Fruit fly (Drosophila melanogaster) whole organism, embryonic: ENCODE data around the gene CG43755.

Source experiments
- BEAF-32 ChIP-seq: fragments of 200-800 bp; sonication (Bioruptor generic); optimal IDR thresholded peaks from 3 replicates; lab custom pipeline; 2017; ENCODE audit warnings: missing biosample characterization, missing genetic modification characterization, mild to moderate bottlenecking, moderate library complexity, missing genetic modification reagents
- CG10431 ChIP-seq: fragments of 200-800 bp; sonication (Bioruptor generic); optimal IDR thresholded peaks from 3 replicates; lab custom pipeline; 2018; ENCODE audit warnings: missing biosample characterization, mild to moderate bottlenecking, missing genetic modification characterization
- CG11085 ChIP-seq: fragments of 200-800 bp; sonication (Bioruptor generic); IDR thresholded peaks from 2 replicates; pipeline ENCODE4 v1.3.6; 2022; ENCODE audit warnings: missing biosample characterization, missing genetic modification characterization
- CG11093 ChIP-seq: fragments of 200-800 bp; sonication (Bioruptor generic); IDR thresholded peaks from 3 replicates; pipeline ENCODE4 v1.3.6; 2022; ENCODE audit warnings: missing biosample characterization, missing genetic modification characterization
- CG12659 ChIP-seq: fragments of 200-800 bp; sonication (Bioruptor generic); optimal IDR thresholded peaks from 3 replicates; lab custom pipeline; 2017; ENCODE audit warnings: mild to moderate bottlenecking, missing biosample characterization, missing genetic modification reagents, missing genetic modification characterization
- CG12769 ChIP-seq: fragments of 200-800 bp; sonication (Bioruptor generic); optimal IDR thresholded peaks from 2 replicates; lab custom pipeline; 2019; ENCODE audit warnings: missing biosample characterization, mild to moderate bottlenecking, missing genetic modification characterization, moderate library complexity
- CG16813 ChIP-seq: fragments of 200-800 bp; sonication (Bioruptor generic); IDR thresholded peaks from 3 replicates; pipeline ENCODE4 v1.3.6; 2022; ENCODE audit warnings: missing biosample characterization, missing genetic modification characterization; ENCODE audit not compliant: partially characterized antibody
- CG18764 ChIP-seq: fragments of 200-800 bp; sonication (Bioruptor generic); optimal IDR thresholded peaks from 3 replicates; lab custom pipeline; 2016; ENCODE audit warnings: missing biosample characterization, missing genetic modification characterization
- CG2199 ChIP-seq: fragments of 200-800 bp; sonication (Bioruptor generic); IDR thresholded peaks from 3 replicates; pipeline ENCODE4 v1.3.6; 2022; ENCODE audit warnings: missing biosample characterization, missing genetic modification characterization
- CG2889 ChIP-seq: fragments of 200-800 bp; sonication (Bioruptor generic); IDR thresholded peaks from 3 replicates; pipeline ENCODE4 v1.3.6; 2022; ENCODE audit warnings: missing biosample characterization, missing genetic modification characterization
- CG32532 ChIP-seq: fragments of 200-800 bp; sonication (Bioruptor generic); IDR thresholded peaks from 2 replicates; pipeline ENCODE4 v1.3.6; 2022; ENCODE audit warnings: missing biosample characterization, missing genetic modification characterization
- CG3281 ChIP-seq: fragments of 200-800 bp; sonication (Bioruptor generic); optimal IDR thresholded peaks from 3 replicates; lab custom pipeline; 2017; ENCODE audit warnings: missing biosample characterization, mild to moderate bottlenecking, missing genetic modification characterization
- CG34422 ChIP-seq: fragments of 200-800 bp; sonication (Bioruptor generic); IDR thresholded peaks from 3 replicates; pipeline ENCODE4 v1.3.6; 2022; ENCODE audit warnings: missing biosample characterization, missing genetic modification characterization
- CG42726 ChIP-seq: fragments of 200-800 bp; sonication (Bioruptor generic); IDR thresholded peaks from 2 replicates; pipeline ENCODE4 v1.3.6; 2022; ENCODE audit warnings: missing biosample characterization, missing genetic modification characterization; ENCODE audit not compliant: partially characterized antibody
- CG43689 ChIP-seq: fragments of 200-800 bp; sonication (Bioruptor generic); IDR thresholded peaks from 2 replicates; pipeline ENCODE4 v1.3.6; 2022; ENCODE audit warnings: missing biosample characterization, missing genetic modification characterization
- CG8359 ChIP-seq: fragments of 200-800 bp; sonication (Bioruptor generic); optimal IDR thresholded peaks from 2 replicates; lab custom pipeline; 2017; ENCODE audit warnings: missing biosample characterization, mild to moderate bottlenecking, missing genetic modification characterization, borderline replicate concordance
- CG8388 ChIP-seq: fragments of 200-800 bp; sonication (Bioruptor generic); optimal IDR thresholded peaks from 2 replicates; lab custom pipeline; 2019; ENCODE audit warnings: missing biosample characterization, mild to moderate bottlenecking, missing genetic modification characterization, moderate library complexity
- Camta ChIP-seq: fragments of 200-800 bp; sonication (Bioruptor generic); optimal IDR thresholded peaks from 2 replicates; lab custom pipeline; 2016; ENCODE audit warnings: missing biosample characterization, missing genetic modification characterization
- D19B ChIP-seq: fragments of 200-800 bp; sonication (Bioruptor generic); optimal IDR thresholded peaks from 2 replicates; lab custom pipeline; 2017; ENCODE audit warnings: missing biosample characterization, mild to moderate bottlenecking, missing genetic modification characterization
- Dref ChIP-seq: fragments of 200-800 bp; sonication (Bioruptor generic); IDR thresholded peaks from 2 replicates; pipeline ENCODE4 v1.3.6; 2022; ENCODE audit warnings: missing biosample characterization, missing genetic modification characterization
- Hr39 ChIP-seq: fragments of >200 bp; optimal IDR thresholded peaks from 2 replicates; lab custom pipeline; 2017
- Hr51 ChIP-seq, 2 experiments: fragments of 200-800 bp; sonication (Bioruptor generic); optimal IDR thresholded peaks; 2 replicates in 1 of 2; 3 replicates in 1 of 2; lab custom pipeline; 2016 to 2018; ENCODE audit warnings: missing biosample characterization in 2 of 2, missing genetic modification characterization in 2 of 2, mild to moderate bottlenecking in 1 of 2, moderate library complexity in 1 of 2
- Hr78 ChIP-seq, 2 experiments: fragments of 200-800 bp in 1 of 2; fragments of >200 bp in 1 of 2; sonication (Bioruptor generic) in 1 of 2; optimal IDR thresholded peaks; 2 replicates each; lab custom pipeline; 2017 to 2019; ENCODE audit warnings: missing biosample characterization in 2 of 2, missing genetic modification characterization in 2 of 2, mild to moderate bottlenecking in 1 of 2, moderate library complexity in 1 of 2
- Opbp ChIP-seq: fragments of 200-800 bp; sonication (Bioruptor generic); IDR thresholded peaks from 3 replicates; pipeline ENCODE4 v1.3.6; 2022; ENCODE audit warnings: missing biosample characterization, missing genetic modification characterization; ENCODE audit not compliant: partially characterized antibody
- Pdp1 ChIP-seq, 2 experiments: fragments of 200-800 bp; sonication (Bioruptor generic); optimal IDR thresholded peaks; 3 replicates each; lab custom pipeline; 2016; ENCODE audit warnings: missing biosample characterization in 2 of 2, missing genetic modification characterization in 2 of 2, mild to moderate bottlenecking in 1 of 2, moderate library complexity in 1 of 2
- Ravus ChIP-seq: fragments of 200-800 bp; sonication (Bioruptor generic); IDR thresholded peaks from 2 replicates; pipeline ENCODE4 v1.3.6; 2022; ENCODE audit warnings: missing biosample characterization, missing genetic modification characterization
- Rx ChIP-seq: fragments of 200-800 bp; sonication (Bioruptor generic); IDR thresholded peaks from 2 replicates; pipeline ENCODE4 v1.3.6; 2022; ENCODE audit warnings: missing biosample characterization, missing genetic modification characterization
- Sox100B ChIP-seq: fragments of 200-800 bp; sonication (Bioruptor generic); optimal IDR thresholded peaks from 3 replicates; lab custom pipeline; 2018; ENCODE audit warnings: missing biosample characterization, mild to moderate bottlenecking, missing genetic modification characterization
- al ChIP-seq: fragments of 200-800 bp; sonication (Bioruptor generic); IDR thresholded peaks from 2 replicates; pipeline ENCODE4 v1.3.6; 2022; ENCODE audit warnings: missing biosample characterization, missing genetic modification characterization
- amos ChIP-seq: fragments of 200-800 bp; sonication (Bioruptor generic); IDR thresholded peaks from 2 replicates; pipeline ENCODE4 v1.3.6; 2022; ENCODE audit warnings: missing biosample characterization, missing genetic modification characterization; ENCODE audit not compliant: partially characterized antibody
- ase ChIP-seq: fragments of 200-800 bp; sonication (Bioruptor generic); IDR thresholded peaks from 3 replicates; pipeline ENCODE4 v1.3.6; 2022; ENCODE audit warnings: missing biosample characterization, missing genetic modification characterization
- az2 ChIP-seq: fragments of 200-800 bp; sonication (Bioruptor generic); optimal IDR thresholded peaks from 3 replicates; lab custom pipeline; 2016; ENCODE audit warnings: missing biosample characterization, missing genetic modification characterization
- bigmax ChIP-seq: fragments of 200-800 bp; sonication (Bioruptor generic); optimal IDR thresholded peaks from 2 replicates; lab custom pipeline; 2018; ENCODE audit warnings: missing biosample characterization, mild to moderate bottlenecking, missing genetic modification characterization
- ci ChIP-seq: fragments of 200-800 bp; sonication (Bioruptor generic); IDR thresholded peaks from 3 replicates; pipeline ENCODE4 v1.3.6; 2022; ENCODE audit warnings: missing biosample characterization, missing genetic modification characterization
- corto ChIP-seq: fragments of 200-800 bp; sonication (Bioruptor generic); optimal IDR thresholded peaks from 2 replicates; lab custom pipeline; 2016; ENCODE audit warnings: missing biosample characterization, mild to moderate bottlenecking, missing genetic modification characterization, moderate library complexity
- crol ChIP-seq: fragments of 200-800 bp; sonication (Bioruptor generic); IDR thresholded peaks from 2 replicates; pipeline ENCODE4 v1.3.6; 2022; ENCODE audit warnings: missing biosample characterization, missing genetic modification characterization
- dm ChIP-seq: fragments of 200-800 bp; sonication (Bioruptor generic); optimal IDR thresholded peaks from 3 replicates; lab custom pipeline; 2016; ENCODE audit warnings: missing biosample characterization, missing genetic modification characterization
- ewg ChIP-seq: fragments of 200-800 bp; sonication (Bioruptor generic); optimal IDR thresholded peaks from 3 replicates; lab custom pipeline; 2017; ENCODE audit warnings: mild to moderate bottlenecking, missing biosample characterization, missing genetic modification reagents, missing genetic modification characterization
- gce ChIP-seq: fragments of 200-800 bp; sonication (Bioruptor generic); IDR thresholded peaks from 3 replicates; pipeline ENCODE4 v1.3.6; 2022; ENCODE audit warnings: missing biosample characterization, missing genetic modification characterization
- gem ChIP-seq: fragments of 200-800 bp; sonication (Bioruptor generic); optimal IDR thresholded peaks from 2 replicates; lab custom pipeline; 2019; ENCODE audit warnings: missing biosample characterization, mild to moderate bottlenecking, missing genetic modification characterization, moderate library complexity
- insv ChIP-seq, 2 experiments: fragments of 200-800 bp; sonication (Bioruptor generic); optimal IDR thresholded peaks; 3 replicates each; lab custom pipeline; 2016 to 2018; ENCODE audit warnings: missing biosample characterization in 2 of 2, missing genetic modification characterization in 2 of 2
- jumu ChIP-seq: fragments of 200-800 bp; sonication (Bioruptor generic); optimal IDR thresholded peaks from 3 replicates; lab custom pipeline; 2016; ENCODE audit warnings: missing biosample characterization, missing genetic modification characterization
- lov ChIP-seq, 2 experiments: fragments of 200-800 bp in 1 of 2; fragments of >200 bp in 1 of 2; sonication (Bioruptor generic) in 1 of 2; IDR thresholded peaks in 1 of 2; optimal IDR thresholded peaks in 1 of 2; 2 replicates in 1 of 2; 3 replicates in 1 of 2; pipeline versions ENCODE4 v1.3.6 to Lab custom; 2017 to 2022; ENCODE audit warnings: missing biosample characterization in 1 of 2, missing genetic modification characterization in 1 of 2
- pho ChIP-seq: fragments of 200-800 bp; sonication (Bioruptor generic); optimal IDR thresholded peaks from 2 replicates; lab custom pipeline; 2016; ENCODE audit warnings: missing biosample characterization, missing genetic modification characterization
- seq ChIP-seq: fragments of 200-800 bp; sonication (Bioruptor generic); IDR thresholded peaks from 2 replicates; pipeline ENCODE4 v1.3.6; 2022; ENCODE audit warnings: missing biosample characterization, missing genetic modification characterization
- sim ChIP-seq: fragments of 200-800 bp; sonication (Bioruptor generic); IDR thresholded peaks from 2 replicates; pipeline ENCODE4 v1.3.6; 2022; ENCODE audit warnings: missing biosample characterization, missing genetic modification characterization
- so ChIP-seq: fragments of 200-800 bp; sonication (Bioruptor generic); IDR thresholded peaks from 3 replicates; pipeline ENCODE4 v1.3.6; 2022; ENCODE audit warnings: missing biosample characterization, missing genetic modification characterization
- vvl ChIP-seq: fragments of 200-800 bp; sonication (Bioruptor generic); IDR thresholded peaks from 2 replicates; pipeline ENCODE4 v1.3.6; 2022; ENCODE audit warnings: missing biosample characterization, missing genetic modification characterization
- yki ChIP-seq: fragments of >200 bp; optimal IDR thresholded peaks from 3 replicates; lab custom pipeline; 2018

The CG43755 gene

dm6 chr2L:306188-306927 is 23.2 kb downstream of the CG43755 start (continued):
- no peak for TF ChIP-seq Rx (GFP tag; lab: Robert Waterston, UW)
- TF ChIP-seq sim (GFP tag; lab: Robert Waterston, UW), result no peak
- no peak for TF ChIP-seq lov (optimal IDR thresholded peaks at IDR 0.05; lab: Kevin White, UChicago)
- 0 out of 3 replicates have a peak, but pooled peaks have one; percentile 38 for TF ChIP-seq lov (GFP tag; IDR thresholded peaks at IDR 0.05; lab: Robert Waterston, UW)
- no peak for TF ChIP-seq CG43689 (GFP tag; lab: Robert Waterston, UW)
- TF ChIP-seq gce (GFP tag; lab: Robert Waterston, UW), result no peak
- TF ChIP-seq Camta (GFP tag; lab: Kevin White, UChicago), result no peak
- no peak for TF ChIP-seq CG42726 (GFP tag; lab: Robert Waterston, UW)
- TF ChIP-seq insv (GFP tag; optimal IDR thresholded peaks at IDR 0.05; lab: Kevin White, UChicago), result no peak
- peak; percentile 44; the same call in 2 of the 3 replicates for TF ChIP-seq ci (GFP tag; lab: Robert Waterston, UW)
- TF ChIP-seq pho (GFP tag; lab: Kevin White, UChicago), result no peak
- no peak for TF ChIP-seq gem
- no peak for TF ChIP-seq yki (lab: Kevin White, UChicago)
- TF ChIP-seq so (GFP tag; lab: Robert Waterston, UW), result no peak
- TF ChIP-seq CG18764 (GFP tag; lab: Kevin White, UChicago), result no peak
- no peak for TF ChIP-seq CG10431 (GFP tag; lab: Kevin White, UChicago)
- no peak for TF ChIP-seq CG11093 (GFP tag; lab: Robert Waterston, UW)
- no peak for TF ChIP-seq CG11085 (GFP tag; lab: Robert Waterston, UW)
- TF ChIP-seq corto (GFP tag; lab: Kevin White, UChicago), result no peak
- TF ChIP-seq CG12769 (tag; lab: Kevin White, UChicago), result peak; percentile 55
- no peak for TF ChIP-seq Hr51 (GFP tag; optimal IDR thresholded peaks at IDR 0.05; lab: Kevin White, UChicago)
- TF ChIP-seq al, result no peak
- no peak for TF ChIP-seq Opbp (GFP tag; lab: Robert Waterston, UW)
- TF ChIP-seq amos (GFP tag; lab: Robert Waterston, UW), result no peak
- no peak for TF ChIP-seq CG12659
- TF ChIP-seq D19B (GFP tag; lab: Kevin White, UChicago), result no peak
- peak in 1 of 2 experiments; percentile 96 for TF ChIP-seq Pdp1 (GFP tag; optimal IDR thresholded peaks at IDR 0.05; lab: Kevin White, UChicago)
- no peak for TF ChIP-seq Sox100B (GFP tag; lab: Kevin White, UChicago)
- no peak for TF ChIP-seq BEAF-32 (GFP tag; lab: Kevin White, UChicago)
- no peak for TF ChIP-seq CG16813 (GFP tag; lab: Robert Waterston, UW)
- TF ChIP-seq dm (GFP tag; lab: Kevin White, UChicago), result no peak
- TF ChIP-seq az2, result no peak
- TF ChIP-seq Ravus (GFP tag; lab: Robert Waterston, UW), result no peak
- no peak for TF ChIP-seq vvl (GFP tag; lab: Robert Waterston, UW)
- peak; percentile 92 for TF ChIP-seq crol (GFP tag; lab: Robert Waterston, UW)
- TF ChIP-seq jumu, result no peak
- no peak for TF ChIP-seq CG8388 (GFP tag; lab: Kevin White, UChicago)
- TF ChIP-seq CG8359 (GFP tag; lab: Kevin White, UChicago), result no peak
- no peak for TF ChIP-seq Hr39
- TF ChIP-seq ase, result no peak
- TF ChIP-seq seq, result no peak
- peak in 1 of 2 experiments; percentile 92 for TF ChIP-seq Hr78 (GFP tag; optimal IDR thresholded peaks at IDR 0.05; lab: Kevin White, UChicago)
- TF ChIP-seq bigmax, result no peak
- no peak for TF ChIP-seq Dref
- no peak for TF ChIP-seq CG3281 (GFP tag; lab: Kevin White, UChicago)
- no peak for TF ChIP-seq CG2889 (GFP tag; lab: Robert Waterston, UW)
- TF ChIP-seq CG34422, result no peak
- TF ChIP-seq ewg, result no peak
- TF ChIP-seq CG32532 (GFP tag; lab: Robert Waterston, UW), result peak; percentile 14; the same call in 1 of the 2 replicates
- TF ChIP-seq CG2199, result 0 out of 3 replicates have a peak, but pooled peaks have one; percentile 17
